Worm (Caenorhabditis elegans): ENCODE data around the gene clec-39.

DNA sequence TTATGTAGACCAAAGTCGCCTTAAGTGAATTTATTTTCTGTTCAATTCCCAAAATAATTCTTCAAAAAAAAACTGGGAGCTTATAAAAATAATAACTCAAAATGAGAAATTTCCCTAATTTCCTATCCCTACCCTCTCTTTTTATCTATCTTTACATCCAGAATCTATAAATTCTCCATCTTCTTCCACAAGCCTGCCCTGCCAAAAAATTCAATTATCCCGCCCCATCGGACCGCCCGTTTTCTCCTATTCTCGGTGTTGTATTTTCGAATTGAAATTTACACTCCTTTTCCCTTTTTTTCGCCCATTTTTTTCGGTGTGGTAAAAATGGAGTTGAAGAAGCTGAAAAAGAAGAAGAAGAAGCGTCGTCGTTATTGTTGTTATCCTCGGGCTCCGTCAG, 10.4 kb downstream of the clec-39 start:
- TF ChIP-seq ceh-16 (tag; optimal IDR thresholded peaks at IDR 0.05) (no peak), lsy-2 (tag; optimal IDR thresholded peaks at IDR 0.05) (no peak), sma-9 (GFP tag; optimal IDR thresholded peaks at IDR 0.05) (no peak), sma-9 (tag; optimal IDR thresholded peaks at IDR 0.05) (no peak), R02D3.7 (tag; optimal IDR thresholded peaks at IDR 0.05) (no peak), unc-62 (GFP tag; optimal IDR thresholded peaks at IDR 0.05) (no peak), snpc-4 (tag; optimal IDR thresholded peaks at IDR 0.05) (no peak), ama-1 (optimal IDR thresholded peaks at IDR 0.05) (no peak), nhr-237 (tag; optimal IDR thresholded peaks at IDR 0.05) (no peak), zag-1 (tag; optimal IDR thresholded peaks at IDR 0.05) (no peak), nhr-77 (tag; optimal IDR thresholded peaks at IDR 0.05) (no peak), crh-2 (tag; optimal IDR thresholded peaks at IDR 0.05) (no peak), nhr-11 (tag; optimal IDR thresholded peaks at IDR 0.05) (no peak)
